Worm (Caenorhabditis elegans) whole organism, midembryonic: Measurements from ENCODE around the gene T01D1.4.

Source experiments
- T22C8.4 ChIP-seq: fragments of 200-800 bp; sonication (Bioruptor generic); IDR thresholded peaks from 2 replicates; pipeline ENCODE4 v1.3.6; 2022; ENCODE audit warnings: missing genetic modification characterization, missing compliant biosample characterization
- cog-1 ChIP-seq: sonication (generic microtip); optimal IDR thresholded peaks from 2 replicates; lab custom pipeline; 2016; ENCODE audit warnings: missing genetic modification characterization, missing compliant biosample characterization
- flt-1 ChIP-seq: fragments of 200-800 bp; sonication (Bioruptor generic); IDR thresholded peaks from 2 replicates; pipeline ENCODE4 v1.3.6; 2022; ENCODE audit warnings: missing genetic modification characterization, missing compliant biosample characterization
- klf-2 ChIP-seq: fragments of 200-800 bp; sonication (Bioruptor generic); conservative IDR thresholded peaks from 2 replicates; pipeline ENCODE4 v1.3.6; 2022; ENCODE audit warnings: missing genetic modification reagents, missing genetic modification characterization, missing compliant biosample characterization
- med-1 ChIP-seq: sonication (generic microtip); optimal IDR thresholded peaks from 2 replicates; lab custom pipeline; 2017; ENCODE audit warnings: missing genetic modification characterization, mild to moderate bottlenecking, missing compliant biosample characterization, antibody characterized with exemption, missing genetic modification reagents; ENCODE audit not compliant: insufficient read depth
- ref-1 ChIP-seq: fragments of 200-800 bp; sonication (Bioruptor generic); conservative IDR thresholded peaks from 2 replicates; pipeline ENCODE4 v1.3.6; 2022; ENCODE audit warnings: missing genetic modification reagents, missing genetic modification characterization, missing compliant biosample characterization
- tab-1 ChIP-seq: fragments of 200-800 bp; sonication (Bioruptor generic); IDR thresholded peaks from 2 replicates; pipeline ENCODE4 v1.3.6; 2022; ENCODE audit warnings: missing genetic modification characterization, missing compliant biosample characterization
- ztf-23 ChIP-seq: fragments of 200-800 bp; sonication (Bioruptor generic); IDR thresholded peaks from 2 replicates; pipeline ENCODE4 v1.3.6; 2022; ENCODE audit warnings: missing genetic modification reagents, missing genetic modification characterization, missing compliant biosample characterization
- ztf-29 ChIP-seq: fragments of 200-800 bp; sonication (Bioruptor generic); IDR thresholded peaks from 2 replicates; pipeline ENCODE4 v1.3.6; 2022; ENCODE audit warnings: missing genetic modification reagents, missing genetic modification characterization, missing compliant biosample characterization

The T01D1.4 gene

DNA sequence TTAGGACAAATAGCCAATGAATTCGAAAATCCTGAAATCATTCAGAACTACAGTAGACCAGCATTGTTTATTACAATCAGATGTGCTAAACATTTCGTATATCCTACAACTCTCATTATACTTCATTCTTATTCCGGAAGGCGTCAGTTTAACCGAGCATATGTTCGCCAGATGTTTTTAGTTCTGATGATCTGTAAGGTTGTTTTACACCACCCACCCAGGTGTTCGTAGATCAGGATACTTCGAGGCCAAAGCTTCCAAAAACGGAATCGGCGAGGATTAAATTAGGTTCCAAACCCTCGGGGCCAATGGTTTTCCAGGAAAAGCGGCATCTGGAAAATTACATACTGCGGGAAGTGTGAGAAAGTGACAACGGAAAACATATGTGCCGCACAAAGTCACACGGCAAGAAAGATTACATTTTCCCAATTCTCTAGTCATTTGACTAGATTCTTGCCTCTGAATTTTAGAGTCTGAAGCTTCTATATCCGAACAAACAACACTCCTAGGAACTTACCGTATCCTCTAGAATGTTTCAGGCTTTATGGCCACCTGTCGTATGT, 18.3 kb downstream of the T01D1.4 start:
- TF ChIP-seq med-1 (no peak), tab-1 (GFP tag; lab: Robert Waterston, UW) (no peak), flt-1 (GFP tag; lab: Robert Waterston, UW) (no peak), cog-1 (tag; lab: Kevin White, UChicago) (no peak), ztf-23 (GFP tag; lab: Robert Waterston, UW) (no peak), T22C8.4 (GFP tag; lab: Robert Waterston, UW) (no peak), ref-1 (GFP tag; lab: Robert Waterston, UW) (no peak), ztf-29 (no peak), klf-2 (GFP tag; lab: Robert Waterston, UW) (no peak)

DNA sequence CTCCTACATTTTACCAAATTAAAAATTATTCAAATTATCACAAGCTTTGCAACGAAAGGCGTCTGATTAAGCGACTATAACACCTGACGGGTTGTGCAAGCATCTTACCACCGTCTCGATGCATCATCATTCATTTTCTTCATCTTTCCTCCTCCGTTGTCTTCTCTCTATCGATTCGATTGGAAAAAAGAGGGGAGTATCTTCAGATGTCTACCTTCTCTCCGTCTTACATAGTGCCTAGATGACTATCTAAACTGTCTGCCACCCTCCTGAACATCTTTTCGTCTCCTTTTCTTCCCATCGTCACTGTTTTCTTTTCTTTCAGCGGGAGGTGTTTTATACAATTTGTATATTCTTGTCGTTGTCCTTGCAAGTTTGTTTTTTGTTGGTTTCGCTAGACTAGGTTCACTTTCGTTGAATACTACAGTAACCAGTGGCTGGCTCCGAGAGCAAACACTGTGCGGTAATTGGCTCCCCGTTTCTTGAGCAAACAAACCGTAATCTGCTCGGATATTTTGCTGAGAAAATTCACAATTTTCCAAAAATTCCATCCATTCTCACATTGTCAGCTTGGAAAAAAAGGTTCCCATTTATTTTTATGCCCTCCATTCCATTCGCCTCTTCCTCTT, 19.5 kb downstream of the T01D1.4 start:
- TF ChIP-seq T22C8.4 (GFP tag; lab: Robert Waterston, UW): peak; percentile 43; the same call in 1 of the 2 replicates
- peak; percentile 38 for TF ChIP-seq cog-1 (tag; lab: Kevin White, UChicago)
- TF ChIP-seq klf-2 (GFP tag; lab: Robert Waterston, UW): no peak

DNA sequence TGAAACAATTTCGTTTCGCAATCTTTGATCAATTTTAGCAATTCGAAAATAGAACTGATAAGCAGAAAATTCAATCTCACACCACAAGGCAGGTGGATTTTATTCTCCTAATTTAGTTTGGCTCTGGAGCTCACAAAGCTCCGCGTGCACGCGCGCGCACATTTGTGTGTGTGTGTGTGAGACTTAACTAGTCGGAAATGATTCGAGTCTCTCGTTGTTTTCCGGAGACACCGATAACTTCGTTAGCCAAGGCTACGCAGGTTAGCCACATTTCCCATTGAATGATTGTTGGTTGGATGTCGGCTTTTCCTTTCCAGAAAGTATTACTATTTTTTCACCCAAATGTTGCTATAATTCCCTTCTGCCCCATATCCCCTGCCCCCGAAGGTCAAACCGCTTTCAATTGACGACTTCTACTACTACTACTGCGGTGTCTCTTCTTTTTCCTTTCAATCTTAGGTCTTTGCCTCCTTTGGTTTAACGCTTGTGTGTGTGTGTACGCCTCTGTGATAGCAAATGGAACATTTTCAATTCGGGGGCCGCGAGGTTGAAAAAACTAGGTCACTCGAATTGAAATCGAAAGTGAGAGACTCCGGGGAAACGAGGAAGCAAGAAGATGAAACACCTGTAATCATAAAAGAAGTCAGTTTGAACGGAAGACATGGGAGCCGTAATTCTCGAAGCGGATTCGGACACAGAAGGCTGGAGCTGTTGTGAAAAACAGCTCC, 20.7 kb downstream of the T01D1.4 start:
- TF ChIP-seq med-1: no peak
- no peak for TF ChIP-seq flt-1 (GFP tag; lab: Robert Waterston, UW)

DNA sequence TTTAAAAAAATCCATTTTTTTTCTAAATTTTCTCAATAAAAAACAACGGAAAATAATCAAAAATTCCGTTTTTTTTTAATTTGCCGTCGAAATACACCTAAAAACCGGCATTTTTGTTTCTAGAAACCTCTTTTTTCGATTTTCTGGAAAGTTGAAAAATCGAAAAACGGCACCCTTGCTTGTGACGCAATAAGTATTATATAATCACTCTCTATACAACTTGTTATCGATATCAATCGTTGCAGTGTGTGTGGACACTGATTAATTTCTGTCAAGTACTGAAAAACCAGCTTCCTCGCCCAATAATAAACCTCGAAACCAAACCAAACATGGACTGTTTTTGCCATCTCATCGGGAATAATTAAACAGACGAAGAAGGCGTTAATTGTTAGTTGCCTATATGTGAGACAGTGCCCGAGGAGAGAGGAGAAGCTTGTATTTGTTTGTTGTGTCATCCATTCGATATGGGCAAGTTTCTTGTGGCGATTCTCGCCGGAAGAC, 21.8 kb downstream of the T01D1.4 start:
- no peak for TF ChIP-seq ref-1 (GFP tag; lab: Robert Waterston, UW)
- TF ChIP-seq med-1: no peak
- TF ChIP-seq flt-1 (GFP tag; lab: Robert Waterston, UW): no peak

DNA sequence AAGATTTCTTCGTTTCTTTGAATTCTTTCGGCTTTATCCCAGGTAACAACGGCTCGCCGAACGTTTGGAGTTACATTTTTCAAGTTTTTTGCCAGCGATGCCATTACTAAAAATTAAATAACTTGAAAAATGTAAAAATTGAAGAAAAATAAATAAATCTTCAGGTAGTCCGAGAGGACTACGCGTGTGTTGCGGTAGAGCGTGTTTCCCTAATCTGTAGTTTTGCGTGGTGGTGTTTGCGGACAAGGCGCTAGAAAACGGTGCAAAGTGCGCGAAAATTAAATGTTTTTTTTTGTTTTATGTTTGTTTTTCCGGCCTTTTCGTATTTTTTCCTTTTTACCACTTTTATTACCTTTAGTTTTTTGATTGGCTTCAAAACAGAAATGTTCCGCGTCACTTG, 23.0 kb downstream of the T01D1.4 start, which contains the start of gene mrpl-28:
Gene mrpl-28, minus strand, starts transcription at position 106 of the 400 bp plus-strand sequence.
- peak; percentile 23 for TF ChIP-seq cog-1 (tag; lab: Kevin White, UChicago)
- TF ChIP-seq T22C8.4 (GFP tag; lab: Robert Waterston, UW): 0 out of 2 replicates have a peak, but pooled peaks have one; percentile 28
- no peak for TF ChIP-seq ztf-29
- no peak for TF ChIP-seq ref-1 (GFP tag; lab: Robert Waterston, UW)
- 0 out of 2 replicates have a peak, but pooled peaks have one; percentile 25 for TF ChIP-seq ztf-23 (GFP tag; lab: Robert Waterston, UW)

DNA sequence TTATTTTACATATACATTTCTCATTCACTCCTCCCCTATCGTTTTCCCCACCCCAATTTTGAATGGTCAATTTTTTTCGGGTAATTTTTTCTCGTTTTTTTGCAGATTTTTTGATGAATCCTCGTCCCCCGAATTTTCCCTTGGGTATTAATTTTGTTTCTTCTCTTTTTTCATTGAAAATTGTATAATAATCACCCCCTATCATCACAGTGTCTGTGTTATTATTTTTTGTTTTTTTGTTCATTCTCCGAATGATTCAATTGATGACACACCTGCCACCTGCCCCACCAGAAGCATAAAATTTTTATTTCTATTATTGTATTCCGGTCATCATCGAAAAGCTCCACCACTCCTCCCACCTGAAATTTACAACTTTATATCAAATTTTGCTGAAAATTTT, 26.6 kb downstream of the T01D1.4 start, which contains the start of gene T25D3.3:
Gene T25D3.3, plus strand, starts transcription at position 301 of the 400 bp plus-strand sequence.
- TF ChIP-seq ztf-29 (no peak), med-1 (no peak), klf-2 (GFP tag; lab: Robert Waterston, UW) (no peak), ref-1 (GFP tag; lab: Robert Waterston, UW) (no peak), T22C8.4 (GFP tag; lab: Robert Waterston, UW) (no peak), ztf-23 (GFP tag; lab: Robert Waterston, UW) (no peak), cog-1 (tag; lab: Kevin White, UChicago) (no peak), flt-1 (GFP tag; lab: Robert Waterston, UW) (no peak), tab-1 (GFP tag; lab: Robert Waterston, UW) (no peak)

DNA sequence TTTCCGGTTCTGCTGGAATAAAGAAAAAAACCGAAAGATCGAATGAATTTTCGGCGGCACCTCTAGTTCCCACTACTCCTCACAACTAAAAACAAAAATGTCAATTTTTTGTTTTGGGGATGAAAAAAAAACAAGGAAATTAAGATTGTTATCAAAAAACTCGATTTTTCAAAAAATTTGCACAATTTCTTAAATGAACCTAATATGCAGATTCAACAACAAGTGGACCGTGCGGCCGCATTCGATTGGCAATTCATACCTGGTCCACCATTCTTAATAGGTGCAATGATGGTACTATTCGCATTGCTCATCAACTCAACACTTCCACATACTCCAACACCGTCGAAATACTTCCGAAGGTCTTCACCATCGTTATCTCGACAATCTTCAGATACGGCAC, 27.4 kb downstream of the T01D1.4 start:
- TF ChIP-seq med-1: no peak
- TF ChIP-seq ref-1 (GFP tag; lab: Robert Waterston, UW): no peak

DNA sequence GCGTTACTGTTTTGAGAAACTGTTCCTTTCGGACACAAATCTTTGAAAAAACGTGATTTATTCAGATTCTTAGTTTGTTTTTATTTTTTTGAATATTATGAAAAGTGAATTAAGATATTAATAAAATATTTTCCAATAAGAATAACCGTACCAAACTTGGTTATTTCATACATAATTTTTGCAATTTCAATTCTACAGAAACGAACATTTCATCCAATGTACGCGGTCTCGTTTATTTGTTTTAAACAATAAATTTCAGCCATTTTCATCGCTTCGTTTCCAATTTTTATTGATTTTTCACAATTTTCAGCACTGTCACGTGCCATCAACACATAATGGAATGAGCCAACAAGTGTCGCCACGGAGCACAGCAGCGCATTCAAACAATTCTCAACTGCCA, 32.0 kb downstream of the T01D1.4 start, which contains the start of gene T25D3.4:
Gene T25D3.4, plus strand, starts transcription at position 301 of the 400 bp plus-strand sequence.
- TF ChIP-seq ztf-23 (GFP tag; lab: Robert Waterston, UW) (no peak), ref-1 (GFP tag; lab: Robert Waterston, UW) (no peak), T22C8.4 (GFP tag; lab: Robert Waterston, UW) (no peak), ztf-29 (no peak), cog-1 (tag; lab: Kevin White, UChicago) (no peak), flt-1 (GFP tag; lab: Robert Waterston, UW) (no peak), tab-1 (GFP tag; lab: Robert Waterston, UW) (no peak), klf-2 (GFP tag; lab: Robert Waterston, UW) (no peak), med-1 (no peak)

DNA sequence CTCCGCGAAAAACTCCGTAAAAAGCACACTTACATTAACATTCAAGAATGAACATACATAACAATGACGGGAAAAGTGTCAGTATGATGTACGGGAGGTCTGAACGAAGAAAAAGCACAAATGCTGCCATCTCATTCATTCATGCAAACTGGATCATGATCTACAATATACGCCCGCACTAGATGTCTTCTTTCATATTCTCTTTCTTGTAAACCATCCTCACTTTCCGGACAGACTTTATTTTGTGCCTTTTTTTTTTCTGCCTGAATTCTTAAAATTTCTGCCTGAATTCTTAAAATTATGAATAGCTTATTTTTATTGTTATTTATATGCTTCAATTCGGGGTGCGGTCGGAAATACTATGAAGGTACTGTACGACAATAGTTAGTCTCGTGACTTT, 43.7 kb downstream of the T01D1.4 start, which contains the start of gene K10B4.1:
Gene K10B4.1, plus strand, starts transcription at position 301 of the 400 bp plus-strand sequence.
- no peak for TF ChIP-seq ztf-29
- TF ChIP-seq med-1: no peak
- TF ChIP-seq T22C8.4 (GFP tag; lab: Robert Waterston, UW): no peak

DNA sequence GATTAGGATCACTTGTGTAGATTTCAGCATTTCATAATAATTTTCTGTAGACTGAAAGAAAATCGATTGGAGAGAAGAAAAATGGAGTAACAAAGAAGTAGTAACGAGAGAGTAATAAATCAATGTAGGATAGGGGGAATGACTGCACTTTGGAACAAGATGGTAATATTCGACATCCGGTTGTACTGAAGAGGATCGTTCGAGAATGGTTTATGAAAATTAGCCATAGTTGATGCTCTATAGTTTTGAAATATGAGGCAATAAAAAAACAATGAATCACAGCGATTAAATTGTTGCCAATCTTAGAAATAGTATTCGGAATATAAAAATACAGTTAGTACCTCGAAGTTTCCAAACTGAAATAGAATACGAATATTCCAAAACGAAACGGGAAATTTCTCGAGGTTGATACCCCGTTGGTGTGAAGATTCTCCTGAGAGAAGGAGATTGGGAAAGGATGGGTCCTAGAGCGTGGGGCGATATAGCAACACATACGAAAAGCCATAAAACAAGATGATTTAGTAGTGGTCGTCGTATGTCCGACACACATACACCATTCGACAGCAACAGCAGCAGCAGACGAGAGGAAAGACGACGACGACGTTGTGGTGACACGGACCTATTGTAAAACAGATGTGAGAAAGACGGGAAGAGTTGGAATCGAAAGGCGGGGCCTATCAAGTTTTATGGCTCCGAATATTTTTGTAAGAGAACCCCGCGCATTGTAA, 45.2 kb downstream of the T01D1.4 start, which contains the start of gene cwn-1:
Gene cwn-1, minus strand, starts transcription at position 51 of the 728 bp plus-strand sequence.
- TF ChIP-seq tab-1 (GFP tag; lab: Robert Waterston, UW): no peak
- TF ChIP-seq klf-2 (GFP tag; lab: Robert Waterston, UW): no peak
